Fruit fly (Drosophila melanogaster): ENCODE results near the gene CG33648.
A peak's percentile ranks its signal among the peaks of the same experiment; 100 is the strongest.

CG33648 gene

dm6 chr2L:14474987-14475386 lies 49.1 kb upstream of the CG33648 start (continued):
- TF ChIP-seq ci (GFP tag; IDR thresholded peaks at IDR 0.05) (no peak), CG18619 (GFP tag; optimal IDR thresholded peaks at IDR 0.05) (no peak), ara (GFP tag; IDR thresholded peaks at IDR 0.05) (no peak; the same call in 1 of the 2 replicates), CG17359 (tag; optimal IDR thresholded peaks at IDR 0.05) (peak; percentile 73), CG4707 (GFP tag; optimal IDR thresholded peaks at IDR 0.05) (peak; percentile 21), Sin3A (optimal IDR thresholded peaks at IDR 0.05) (no peak), CG4328 (GFP tag; optimal IDR thresholded peaks at IDR 0.05) (peak; percentile 14), NC2β (GFP tag; optimal IDR thresholded peaks at IDR 0.05) (no peak), trh (GFP tag; optimal IDR thresholded peaks at IDR 0.05) (no peak), ewg (GFP tag; optimal IDR thresholded peaks at IDR 0.05) (no peak), Dad (GFP tag; optimal IDR thresholded peaks at IDR 0.05) (no peak), sc (optimal IDR thresholded peaks at IDR 0.05) (no peak), sc (GFP tag; optimal IDR thresholded peaks at IDR 0.05) (peak; percentile 42), CG30403 (GFP tag; optimal IDR thresholded peaks at IDR 0.05) (peak; percentile 65), pzg (GFP tag; optimal IDR thresholded peaks at IDR 0.05) (no peak), CG8290 (GFP tag; optimal IDR thresholded peaks at IDR 0.05) (no peak), CG8290 (tag; optimal IDR thresholded peaks at IDR 0.05) (no peak), CG2875 (GFP tag; optimal IDR thresholded peaks at IDR 0.05) (no peak), pb (GFP tag; optimal IDR thresholded peaks at IDR 0.05) (no peak), CG4282 (GFP tag; optimal IDR thresholded peaks at IDR 0.05) (no peak), wdn (GFP tag; IDR thresholded peaks at IDR 0.05) (no peak), Fer2 (tag; optimal IDR thresholded peaks at IDR 0.05) (no peak), YL-1 (GFP tag; optimal IDR thresholded peaks at IDR 0.05) (no peak), CG6654 (GFP tag; optimal IDR thresholded peaks at IDR 0.05) (peak; percentile 16), NK7.1 (GFP tag; optimal IDR thresholded peaks at IDR 0.05) (no peak), CG12391 (tag; optimal IDR thresholded peaks at IDR 0.05) (peak; percentile 68), Blimp-1 (GFP tag; optimal IDR thresholded peaks at IDR 0.05) (peak; percentile 76), CG12236 (GFP tag; optimal IDR thresholded peaks at IDR 0.05) (no peak), Doc3 (GFP tag; IDR thresholded peaks at IDR 0.05; ENCODE audit: partially characterized antibody) (no peak), Hsf (GFP tag; optimal IDR thresholded peaks at IDR 0.05) (peak; percentile 28), cas (GFP tag; IDR thresholded peaks at IDR 0.05) (no peak), CG6791 (GFP tag; IDR thresholded peaks at IDR 0.05; ENCODE audit: partially characterized antibody) (no peak), ab (GFP tag; optimal IDR thresholded peaks at IDR 0.05) (no peak), CG13296 (GFP tag; optimal IDR thresholded peaks at IDR 0.05) (peak; percentile 61), fru (optimal IDR thresholded peaks at IDR 0.05) (no peak), CG2202 (tag; optimal IDR thresholded peaks at IDR 0.05) (peak; percentile 47), hth (optimal IDR thresholded peaks at IDR 0.05) (no peak), luna (GFP tag; optimal IDR thresholded peaks at IDR 0.05) (no peak), CG6765 (GFP tag; optimal IDR thresholded peaks at IDR 0.05) (peak; percentile 34), CG17385 (GFP tag; optimal IDR thresholded peaks at IDR 0.05) (peak; percentile 45), E2f1 (GFP tag; IDR thresholded peaks at IDR 0.05) (no peak; the same call in 1 of the 2 replicates), CG17829 (tag; optimal IDR thresholded peaks at IDR 0.05) (peak; percentile 75), Chrac-16 (GFP tag; optimal IDR thresholded peaks at IDR 0.05) (peak; percentile 15), CG8765 (GFP tag; IDR thresholded peaks at IDR 0.05) (no peak), jigr1 (GFP tag; IDR thresholded peaks at IDR 0.05) (no peak), Nf-YB (GFP tag; optimal IDR thresholded peaks at IDR 0.05) (peak; percentile 40), Aef1 (GFP tag; IDR thresholded peaks at IDR 0.05) (no peak), sug (tag; optimal IDR thresholded peaks at IDR 0.05) (peak; percentile 2), tin (GFP tag; optimal IDR thresholded peaks at IDR 0.05) (no peak), Ssrp (tag; optimal IDR thresholded peaks at IDR 0.05) (peak; percentile 63), Max (GFP tag; optimal IDR thresholded peaks at IDR 0.05) (no peak), cwo (GFP tag; optimal IDR thresholded peaks at IDR 0.05) (peak; percentile 25), CG12744 (GFP tag; optimal IDR thresholded peaks at IDR 0.05) (no peak)

All from whole organism, embryonic.